Worm (Caenorhabditis elegans): ENCODE data around the gene C25E10.11.

DNA sequence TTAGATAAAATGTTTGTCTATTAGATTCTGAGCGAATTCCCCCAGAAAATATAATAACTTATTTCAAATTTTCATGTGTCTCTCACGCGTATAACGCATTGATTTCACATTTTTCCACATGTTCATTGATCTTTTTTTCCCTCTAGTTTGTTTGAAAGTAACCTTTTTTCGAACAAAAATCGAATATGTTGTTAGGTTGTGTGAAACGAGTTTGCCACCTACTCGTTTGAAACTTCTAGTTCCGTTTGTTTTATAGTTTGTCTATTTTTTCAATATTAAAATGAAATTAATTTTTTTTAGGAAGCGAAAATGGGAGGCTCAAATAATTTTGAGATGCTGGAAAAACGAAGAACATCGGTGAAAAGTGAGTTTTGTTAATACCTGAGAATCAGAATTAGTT is 28.3 kb downstream of the C25E10.11 start, which contains the start of gene C25E10.5:
- TF ChIP-seq fos-1 (tag; optimal IDR thresholded peaks at IDR 0.05) (no peak), elt-2 (tag; optimal IDR thresholded peaks at IDR 0.05) (no peak), aly-2 (tag; optimal IDR thresholded peaks at IDR 0.05) (no peak), ZK546.5 (tag; optimal IDR thresholded peaks at IDR 0.05) (no peak), nhr-28 (tag; optimal IDR thresholded peaks at IDR 0.05) (no peak), lin-39 (tag; optimal IDR thresholded peaks at IDR 0.05) (no peak), snpc-4 (tag; optimal IDR thresholded peaks at IDR 0.05) (no peak)
